Worm (Caenorhabditis elegans) whole organism, L4 larva: ENCODE data around the gene flad-1.

Source experiments
- lin-1 ChIP-seq: fragments of 200-800 bp; sonication (Bioruptor generic); IDR thresholded peaks from 2 replicates; pipeline ENCODE4 v1.3.6; 2022; ENCODE audit warnings: missing genetic modification reagents, missing genetic modification characterization, missing compliant biosample characterization
- skn-1 ChIP-seq: fragments of 150-350 bp; optimal IDR thresholded peaks from 2 replicates; lab custom pipeline; 2014; ENCODE audit warnings: missing biosample characterization, missing genetic modification characterization
- unc-39 ChIP-seq: sonication (generic microtip); optimal IDR thresholded peaks from 2 replicates; lab custom pipeline; 2017; ENCODE audit warnings: missing biosample characterization, missing genetic modification characterization
- zag-1 ChIP-seq: fragments of 150-350 bp; optimal IDR thresholded peaks from 2 replicates; lab custom pipeline; 2014; ENCODE audit warnings: missing biosample characterization, missing genetic modification characterization

DNA sequence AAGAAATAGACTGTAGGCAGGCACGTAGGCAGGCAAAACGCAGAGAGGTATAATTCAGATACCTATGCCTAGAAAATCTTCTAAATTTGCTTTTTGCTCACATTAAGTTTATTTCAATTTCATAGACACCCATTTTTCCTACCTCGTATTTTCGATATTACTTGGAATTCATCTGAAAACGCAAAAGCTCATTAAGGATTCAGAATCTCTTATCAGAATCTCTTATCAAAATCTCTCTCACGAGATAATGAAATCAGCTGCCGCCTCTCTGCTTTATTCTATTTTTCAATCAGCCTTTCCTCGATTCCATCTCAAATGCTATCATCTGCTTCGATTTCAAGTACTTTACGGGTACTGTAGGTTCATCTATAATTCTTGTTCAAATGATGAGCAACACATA is 7.9 kb downstream of the flad-1 start:
- TF ChIP-seq lin-1 (no peak), zag-1 (tag; lab: Kevin White, UChicago) (no peak), unc-39 (no peak), skn-1 (tag; lab: Kevin White, UChicago) (no peak)
